Fruit fly (Drosophila melanogaster): ENCODE results near the gene Sas10.
A peak's percentile ranks its signal among the peaks of the same experiment; 100 is the strongest.

Sas10 gene

DNA sequence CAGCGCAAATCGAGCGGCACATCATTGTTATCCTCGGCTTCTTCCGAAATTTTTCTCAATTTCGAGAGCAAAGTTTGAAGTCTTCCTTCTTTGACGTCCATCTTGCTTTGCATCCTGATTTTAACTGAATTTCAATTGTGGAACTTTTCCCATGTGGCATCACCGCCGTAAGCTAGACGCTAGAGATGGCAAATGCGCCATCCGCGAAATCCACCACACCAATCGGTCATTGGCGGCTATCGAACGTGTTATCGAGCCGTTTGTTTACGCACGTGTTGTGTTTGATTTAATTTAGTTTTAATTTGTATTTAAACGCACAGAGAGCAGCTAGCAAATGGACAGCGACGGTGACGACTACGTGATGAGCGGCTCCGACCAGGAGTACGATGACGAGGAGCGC is at the start of gene Sas10, which contains the start of gene CG15930:
TSS of gene Sas10 (plus strand) at position 240 of the 400 bp plus-strand sequence.
TSS of gene CG15930 (minus strand) at position 126 of the 400 bp plus-strand sequence.
- TF ChIP-seq CG17801 (GFP tag; optimal IDR thresholded peaks at IDR 0.05; ENCODE audit: partially characterized antibody), result no peak

DNA sequence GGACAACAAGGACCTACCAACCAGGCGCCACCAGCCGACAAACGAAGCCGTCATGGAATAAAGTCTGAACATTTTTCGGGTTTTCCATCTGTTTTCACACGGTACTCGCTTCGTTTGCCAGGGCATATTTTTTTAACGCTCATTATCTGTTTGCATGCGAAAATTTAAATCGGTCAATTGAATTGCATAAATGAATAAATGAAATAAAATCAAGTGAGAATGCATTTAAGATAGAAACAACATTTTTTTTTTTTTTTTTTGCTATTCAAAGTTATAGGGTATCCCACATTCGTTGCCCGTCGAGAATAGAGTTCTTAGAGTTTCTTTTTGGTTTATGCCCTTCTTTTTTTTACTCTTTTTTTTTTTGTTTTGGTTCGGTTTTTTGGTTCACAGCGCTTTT is 31.4 kb upstream of the Sas10 start:
- TF ChIP-seq CG17801 (GFP tag; optimal IDR thresholded peaks at IDR 0.05; ENCODE audit: partially characterized antibody), result no peak

DNA sequence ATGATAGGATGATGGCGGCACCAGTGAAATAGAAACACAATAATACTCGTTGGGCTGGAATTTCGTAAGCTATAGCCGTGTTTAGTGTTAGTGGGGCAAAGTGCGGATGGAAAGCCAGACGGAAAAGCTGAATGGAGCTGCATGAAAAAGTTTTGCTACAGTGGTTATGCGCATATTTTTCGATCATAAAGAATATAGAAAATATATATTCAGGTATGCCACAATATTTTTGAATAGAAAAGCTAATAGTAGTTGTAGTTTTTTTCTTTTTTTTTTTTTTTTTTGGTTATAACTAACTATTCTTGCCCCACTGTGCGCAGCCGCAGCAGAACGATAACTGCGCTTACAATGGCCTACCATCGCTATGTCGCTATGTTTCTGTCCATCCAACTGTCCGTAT is 30.7 kb upstream of the Sas10 start:
- no peak for TF ChIP-seq CG17801 (GFP tag; optimal IDR thresholded peaks at IDR 0.05; ENCODE audit: partially characterized antibody)

DNA sequence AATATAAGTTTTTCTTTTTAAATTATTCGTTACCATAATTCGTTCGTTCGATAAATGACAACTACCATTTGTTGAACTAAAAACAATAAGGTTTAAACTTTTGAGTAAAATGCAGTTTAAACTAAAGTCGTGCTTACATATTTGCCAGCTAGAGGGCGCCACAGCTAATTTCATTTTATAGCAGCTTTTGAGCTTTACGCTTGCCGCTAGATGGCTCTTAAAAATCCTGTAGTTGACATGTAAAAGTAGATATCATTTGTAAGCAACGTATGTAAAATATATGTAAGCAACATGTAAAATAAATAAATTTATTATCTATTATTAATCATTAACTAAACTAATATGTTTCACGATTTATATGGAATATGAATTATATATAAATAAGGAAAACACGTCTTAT is 27.5 kb upstream of the Sas10 start:
- TF ChIP-seq CG17801 (GFP tag; optimal IDR thresholded peaks at IDR 0.05; ENCODE audit: partially characterized antibody), result no peak

DNA sequence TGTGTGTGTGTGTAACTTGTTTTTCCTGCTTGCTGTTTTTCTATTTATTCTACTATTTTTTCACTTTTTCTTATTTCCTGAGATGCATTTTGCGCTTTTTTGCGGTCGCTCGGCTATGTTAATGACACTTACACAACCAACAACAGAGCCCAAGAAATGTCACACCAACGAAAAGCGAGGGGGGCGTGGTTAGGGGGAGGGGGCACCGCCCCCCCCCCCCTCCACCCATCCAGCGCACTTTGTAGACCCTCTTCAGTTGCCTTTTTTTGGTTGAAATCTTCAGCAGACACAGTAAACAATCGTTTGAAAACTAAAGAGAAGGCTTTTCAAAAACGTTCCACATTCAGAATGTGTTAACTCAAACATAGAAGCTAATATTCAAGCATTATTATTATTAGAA is 24.1 kb upstream of the Sas10 start:
- TF ChIP-seq CG17801 (GFP tag; optimal IDR thresholded peaks at IDR 0.05; ENCODE audit: partially characterized antibody), result no peak

DNA sequence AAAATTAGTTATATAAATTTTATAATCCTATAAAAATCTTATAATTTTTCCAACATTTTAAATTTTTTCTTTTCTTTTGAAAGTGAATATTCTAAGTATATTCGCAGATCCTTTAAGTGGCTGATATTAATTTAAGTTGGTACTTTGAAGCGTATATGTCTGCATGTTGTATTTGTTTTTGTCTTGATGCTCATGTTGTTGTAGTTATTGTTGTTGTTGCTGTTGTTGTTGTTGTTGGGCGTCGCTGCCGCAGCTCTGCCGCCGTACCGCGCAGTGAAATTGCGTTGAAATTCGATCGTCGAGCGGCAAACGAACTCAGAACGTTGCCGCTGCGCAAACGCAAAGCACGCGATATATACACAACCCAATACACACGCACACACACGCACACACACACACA is 21.4 kb upstream of the Sas10 start, which contains the start of gene CG42749:
TSS of gene CG42749 (plus strand) at position 301 of the 400 bp plus-strand sequence.
- no peak for TF ChIP-seq CG17801 (GFP tag; optimal IDR thresholded peaks at IDR 0.05; ENCODE audit: partially characterized antibody)

DNA sequence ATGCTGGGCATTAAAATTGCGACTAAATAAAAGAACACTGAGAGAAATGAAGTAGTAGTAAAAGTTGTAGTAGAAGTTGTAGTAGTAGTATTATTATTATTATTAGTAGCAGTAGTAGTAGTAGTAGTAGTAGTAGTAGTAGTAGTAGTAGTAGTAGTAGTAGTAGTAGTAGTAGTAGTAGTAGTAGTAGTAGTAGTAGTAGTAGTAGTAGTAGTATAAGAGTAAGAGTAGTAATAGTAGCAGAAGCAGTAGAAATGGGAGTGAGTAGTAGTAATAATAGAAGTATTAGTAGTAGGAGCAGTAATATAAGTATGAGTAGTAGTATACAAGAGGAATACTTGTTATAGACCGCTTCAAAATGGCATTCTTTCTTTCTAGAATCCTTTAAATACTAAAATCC is 17.3 kb upstream of the Sas10 start:
- TF ChIP-seq CG17801 (GFP tag; optimal IDR thresholded peaks at IDR 0.05; ENCODE audit: partially characterized antibody), result no peak

DNA sequence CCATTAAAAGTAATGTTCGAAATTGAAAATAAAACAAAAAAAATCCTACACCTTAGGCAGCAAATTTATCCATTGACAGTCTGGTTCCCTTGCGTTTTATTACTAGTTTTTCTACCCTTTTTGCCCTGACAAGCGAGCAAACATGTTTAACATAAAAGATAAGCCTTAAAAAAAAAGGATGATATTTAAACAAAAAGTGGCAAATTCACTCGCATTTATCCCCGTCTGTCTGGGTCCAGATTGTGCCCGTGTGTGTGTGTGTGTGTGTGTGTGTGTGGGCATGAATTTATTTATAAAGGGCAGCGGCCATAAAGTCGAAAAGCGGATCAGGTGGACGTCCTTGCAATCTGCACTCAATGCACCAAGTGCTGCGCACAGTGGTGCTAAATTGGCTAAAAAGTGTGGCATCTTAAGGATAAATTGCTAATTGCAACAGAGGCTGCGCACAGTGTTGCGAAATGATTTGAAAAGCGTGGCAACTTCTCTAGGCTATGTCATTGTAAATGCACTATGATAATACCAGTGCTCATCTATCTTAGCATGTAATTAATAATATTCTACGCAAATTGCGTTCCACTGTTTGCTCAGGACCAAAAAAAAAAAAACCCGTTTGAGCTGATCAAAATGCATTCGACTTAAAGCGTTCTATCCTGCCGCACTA is 16.5 kb upstream of the Sas10 start:
- no peak for TF ChIP-seq CG17801 (GFP tag; optimal IDR thresholded peaks at IDR 0.05; ENCODE audit: partially characterized antibody)

DNA sequence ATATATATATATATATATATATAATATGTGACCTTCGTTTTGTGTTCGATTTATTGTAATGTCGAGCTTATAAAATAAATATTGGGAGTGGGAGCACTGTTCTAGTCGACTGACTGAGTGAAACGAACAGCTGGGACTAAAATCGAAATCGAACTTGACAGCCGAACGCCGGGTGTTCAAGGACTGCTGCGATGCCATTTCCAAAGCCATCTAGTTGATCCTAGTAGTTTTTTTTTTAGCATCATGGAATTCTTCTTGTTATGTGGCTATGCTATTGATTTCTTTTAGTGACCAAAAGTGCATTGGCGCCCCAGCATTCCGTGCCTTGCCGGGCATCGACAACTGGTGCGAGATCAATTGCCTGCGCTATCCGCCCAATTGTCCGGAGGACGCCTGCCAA is 11.6 kb upstream of the Sas10 start, which contains the start of gene CG3323:
TSS of gene CG3323 (minus strand) at position 101 of the 400 bp plus-strand sequence.
- no peak for TF ChIP-seq CG17801 (GFP tag; optimal IDR thresholded peaks at IDR 0.05; ENCODE audit: partially characterized antibody)

DNA sequence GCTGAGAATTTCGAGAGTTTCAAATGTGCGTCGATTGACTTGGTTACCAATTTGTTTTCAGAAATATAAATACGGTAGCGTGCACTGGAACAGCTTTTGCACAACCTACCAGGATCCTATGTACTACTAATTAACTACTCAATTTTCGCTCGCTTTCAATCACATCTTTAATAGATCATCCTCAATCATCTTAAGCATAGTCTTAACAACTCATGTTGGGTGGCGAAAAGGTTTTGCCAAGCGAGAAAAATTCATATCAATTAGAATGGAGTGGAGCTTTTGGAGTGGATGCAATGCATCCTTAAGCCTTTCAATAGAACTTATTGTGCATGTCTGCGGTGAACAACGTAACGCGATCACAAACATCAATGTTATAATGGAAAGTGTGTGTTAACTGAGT is 9.9 kb upstream of the Sas10 start, which contains the start of gene CG17764:
TSS of gene CG17764 (minus strand) at position 101 of the 400 bp plus-strand sequence.
- no peak for TF ChIP-seq CG17801 (GFP tag; optimal IDR thresholded peaks at IDR 0.05; ENCODE audit: partially characterized antibody)

DNA sequence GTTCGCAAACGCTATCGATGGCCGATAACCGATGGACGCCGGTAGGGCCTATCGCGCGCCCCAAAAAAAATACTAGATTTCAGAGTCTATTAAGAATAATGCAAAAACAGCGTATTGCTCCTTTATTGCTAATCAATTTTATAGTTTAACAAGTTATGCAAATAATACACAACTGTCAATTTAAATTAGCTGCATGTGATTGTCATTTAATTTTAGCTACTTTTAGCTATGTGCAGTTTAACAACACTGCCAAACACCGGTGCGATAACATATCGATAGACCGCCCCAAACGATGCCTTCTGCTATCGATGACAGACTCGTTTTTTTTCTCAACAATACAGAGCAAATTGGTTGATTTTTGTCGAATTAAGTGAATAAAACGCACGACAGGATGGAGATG is 8.2 kb upstream of the Sas10 start, which contains the start of the genes Cdk7 and snf:
TSS of gene Cdk7 (minus strand) at position 21 of the 400 bp plus-strand sequence.
TSS of gene snf (plus strand) at position 280 of the 400 bp plus-strand sequence.
- peak; percentile 28 for TF ChIP-seq CG17801 (GFP tag; optimal IDR thresholded peaks at IDR 0.05; ENCODE audit: partially characterized antibody)

DNA sequence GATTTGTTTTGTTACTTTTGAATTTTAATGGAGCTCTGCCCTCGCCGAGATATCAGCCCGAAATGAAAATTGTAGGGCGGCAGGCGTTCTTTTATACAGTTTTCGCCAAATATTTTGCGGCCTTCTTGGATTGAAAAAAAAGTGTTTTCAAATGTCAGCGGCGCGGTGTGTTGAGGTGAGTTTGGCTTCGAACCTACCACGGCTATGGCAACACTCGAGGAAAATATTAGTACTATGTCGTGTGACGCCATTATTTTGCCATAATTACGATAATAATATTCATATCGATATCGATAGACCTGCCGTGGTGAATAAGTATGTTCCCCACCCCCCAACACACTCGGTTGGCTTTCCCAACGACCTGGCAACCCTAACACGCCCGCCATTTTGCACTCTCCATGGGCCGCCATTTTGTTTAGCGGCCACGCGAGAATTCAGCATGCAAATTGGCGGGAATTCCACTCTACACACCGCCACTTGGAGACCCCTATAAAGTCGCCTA is 5.3 kb upstream of the Sas10 start, which contains the start of the genes TrxT and dhd:
TSS of gene TrxT (minus strand) at position 51 of the 502 bp plus-strand sequence.
TSS of gene dhd (plus strand) at position 334 of the 502 bp plus-strand sequence.
- peak; percentile 9 for TF ChIP-seq CG17801 (GFP tag; optimal IDR thresholded peaks at IDR 0.05; ENCODE audit: partially characterized antibody)

DNA sequence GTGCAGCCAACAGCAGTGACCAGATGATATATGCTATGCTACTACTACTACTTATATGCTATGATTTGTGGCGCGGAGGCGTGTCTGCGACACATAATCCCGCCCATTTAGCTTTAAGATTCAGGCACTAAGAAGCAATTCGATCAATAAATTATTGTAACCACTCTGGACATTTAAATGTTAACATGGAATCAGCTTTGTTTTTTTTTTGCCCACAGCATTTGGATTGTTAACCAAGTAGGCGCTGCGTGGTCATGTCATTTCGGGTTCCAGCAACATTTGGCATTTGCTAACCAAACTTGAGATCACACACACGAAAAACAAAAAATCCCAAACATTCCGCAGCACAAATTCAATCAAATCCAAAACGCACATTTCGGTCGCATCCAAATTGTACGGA is 4.3 kb upstream of the Sas10 start, which contains the start of gene CG4198:
TSS of gene CG4198 (plus strand) at position 301 of the 400 bp plus-strand sequence.
- TF ChIP-seq CG17801 (GFP tag; optimal IDR thresholded peaks at IDR 0.05; ENCODE audit: partially characterized antibody), result no peak

DNA sequence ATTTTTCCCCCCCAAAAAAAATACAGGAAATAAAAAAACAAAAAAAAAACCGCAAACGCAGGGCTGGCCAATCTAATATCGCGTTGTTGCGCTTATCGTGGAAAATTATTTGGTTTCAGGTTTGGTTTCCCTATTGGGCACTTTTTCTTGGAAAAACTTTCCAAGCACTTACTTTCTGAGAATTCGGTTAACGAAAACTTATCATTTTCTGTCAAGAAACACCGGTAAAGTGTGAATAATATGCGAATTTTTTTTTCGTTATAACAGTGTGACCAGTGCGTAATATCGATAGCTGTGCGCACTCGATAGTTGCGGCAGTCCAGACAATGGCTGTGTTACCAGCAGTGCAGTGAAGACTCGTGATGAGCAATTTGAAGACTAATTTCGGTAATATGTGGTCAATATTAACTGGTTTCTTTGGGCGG is 5.3 kb downstream of the Sas10 start, which contains the start of gene Rnp4F:
TSS of gene Rnp4F (minus strand) at position 238 of the 425 bp plus-strand sequence.
- peak; percentile 49 for TF ChIP-seq CG17801 (GFP tag; optimal IDR thresholded peaks at IDR 0.05; ENCODE audit: partially characterized antibody)

DNA sequence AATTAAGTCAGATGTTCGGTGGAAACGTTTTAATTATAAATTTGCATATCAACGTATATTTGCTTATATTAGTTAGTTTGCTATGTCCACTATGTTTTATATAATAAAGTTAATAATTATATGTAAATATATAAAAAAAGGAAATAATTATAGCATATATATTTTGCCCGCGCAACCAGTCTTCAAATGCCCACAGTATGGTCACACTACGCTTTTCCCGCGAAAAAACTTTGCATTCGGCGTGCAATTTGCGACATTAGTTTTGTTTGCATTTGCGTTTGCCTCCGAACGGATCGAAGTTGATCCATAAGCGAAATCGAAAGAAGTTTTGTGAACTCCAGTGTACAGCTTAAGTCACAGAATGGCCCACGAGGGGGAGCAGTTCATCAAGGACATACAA is 6.4 kb downstream of the Sas10 start, which contains the start of gene Mcm3:
TSS of gene Mcm3 (plus strand) at position 220 of the 400 bp plus-strand sequence.
- TF ChIP-seq CG17801 (GFP tag; optimal IDR thresholded peaks at IDR 0.05; ENCODE audit: partially characterized antibody), result no peak

Measured in ovary, adult (tissue).